Fruit fly (Drosophila melanogaster) whole organism, embryonic: ENCODE results near the gene ClC-a.

ENCODE experiments used
- B-H1 ChIP-seq: fragments of 200-800 bp; sonication (Bioruptor generic); IDR thresholded peaks from 3 replicates; pipeline ENCODE4 v1.3.6; 2022; ENCODE audit warnings: missing biosample characterization, missing genetic modification characterization
- CG10543 ChIP-seq: fragments of 200-800 bp; sonication (Bioruptor generic); optimal IDR thresholded peaks from 3 replicates; lab custom pipeline; 2017; ENCODE audit warnings: missing biosample characterization, mild to moderate bottlenecking, missing genetic modification characterization, moderate library complexity
- CG12155 ChIP-seq: fragments of 200-800 bp; sonication (Bioruptor generic); optimal IDR thresholded peaks from 3 replicates; lab custom pipeline; 2016; ENCODE audit warnings: missing biosample characterization, missing genetic modification characterization
- CG12299 ChIP-seq: fragments of 200-800 bp; sonication (Bioruptor generic); optimal IDR thresholded peaks from 2 replicates; lab custom pipeline; 2018; ENCODE audit warnings: missing biosample characterization, mild to moderate bottlenecking, missing genetic modification characterization
- CG13296 ChIP-seq: fragments of 200-800 bp; sonication (Bioruptor generic); optimal IDR thresholded peaks from 3 replicates; lab custom pipeline; 2018; ENCODE audit warnings: missing biosample characterization, mild to moderate bottlenecking, missing genetic modification characterization
- CG2875 ChIP-seq: fragments of 200-800 bp; sonication (Bioruptor generic); optimal IDR thresholded peaks from 2 replicates; lab custom pipeline; 2017; ENCODE audit warnings: missing biosample characterization, mild to moderate bottlenecking, missing genetic modification characterization, missing genetic modification reagents
- CG30403 ChIP-seq: fragments of 200-800 bp; sonication (Bioruptor generic); optimal IDR thresholded peaks from 3 replicates; lab custom pipeline; 2016; ENCODE audit warnings: missing biosample characterization, missing genetic modification characterization
- CG31365 ChIP-seq: fragments of 200-800 bp; sonication (Bioruptor generic); optimal IDR thresholded peaks from 2 replicates; lab custom pipeline; 2018; ENCODE audit warnings: missing biosample characterization, mild to moderate bottlenecking, missing genetic modification characterization
- CG3407 ChIP-seq: fragments of 200-800 bp; sonication (Bioruptor generic); optimal IDR thresholded peaks from 2 replicates; lab custom pipeline; 2018; ENCODE audit warnings: missing biosample characterization, mild to moderate bottlenecking, missing genetic modification characterization
- CG4424 ChIP-seq: fragments of 200-800 bp; sonication (Bioruptor generic); optimal IDR thresholded peaks from 3 replicates; lab custom pipeline; 2016; ENCODE audit warnings: missing biosample characterization, missing genetic modification characterization
- CG4820 ChIP-seq: fragments of 200-800 bp; sonication (Bioruptor generic); optimal IDR thresholded peaks from 3 replicates; lab custom pipeline; 2016; ENCODE audit warnings: missing biosample characterization, missing genetic modification characterization
- CG6254 ChIP-seq: fragments of 200-800 bp; sonication (Bioruptor generic); optimal IDR thresholded peaks from 3 replicates; lab custom pipeline; 2017; ENCODE audit warnings: mild to moderate bottlenecking, missing biosample characterization, missing genetic modification reagents, missing genetic modification characterization
- CG7987 ChIP-seq: fragments of 200-800 bp; sonication (Bioruptor generic); optimal IDR thresholded peaks from 2 replicates; lab custom pipeline; 2018; ENCODE audit warnings: missing biosample characterization, mild to moderate bottlenecking, missing genetic modification characterization, moderate library complexity
- CG8290 ChIP-seq, 3 experiments: fragments of 200-800 bp; sonication (Bioruptor generic); optimal IDR thresholded peaks; 2 replicates each; lab custom pipeline; 2016 to 2019; ENCODE audit warnings: missing biosample characterization in 3 of 3, missing genetic modification characterization in 3 of 3, mild to moderate bottlenecking in 2 of 3, moderate library complexity in 1 of 3
- CG9727 ChIP-seq: fragments of 200-800 bp; sonication (Bioruptor generic); optimal IDR thresholded peaks from 3 replicates; lab custom pipeline; 2017; ENCODE audit warnings: missing biosample characterization, mild to moderate bottlenecking, missing genetic modification characterization
- Chrac-16 ChIP-seq: fragments of 200-800 bp; sonication (Bioruptor generic); optimal IDR thresholded peaks from 3 replicates; lab custom pipeline; 2016; ENCODE audit warnings: missing biosample characterization, missing genetic modification characterization
- Fer3 ChIP-seq: fragments of 200-800 bp; sonication (Bioruptor generic); optimal IDR thresholded peaks from 2 replicates; lab custom pipeline; 2018; ENCODE audit warnings: missing biosample characterization, mild to moderate bottlenecking, missing genetic modification characterization, moderate library complexity
- PHDP ChIP-seq: fragments of 200-800 bp; sonication (Bioruptor generic); optimal IDR thresholded peaks from 3 replicates; lab custom pipeline; 2018; ENCODE audit warnings: missing biosample characterization, mild to moderate bottlenecking, missing genetic modification characterization, moderate library complexity
- Pdp1 ChIP-seq, 2 experiments: fragments of 200-800 bp; sonication (Bioruptor generic); optimal IDR thresholded peaks; 3 replicates each; lab custom pipeline; 2016; ENCODE audit warnings: missing biosample characterization in 2 of 2, missing genetic modification characterization in 2 of 2, mild to moderate bottlenecking in 1 of 2, moderate library complexity in 1 of 2
- br ChIP-seq: fragments of >200 bp; optimal IDR thresholded peaks from 2 replicates; lab custom pipeline; 2017
- chn ChIP-seq: fragments of 200-800 bp; sonication (Bioruptor generic); optimal IDR thresholded peaks from 2 replicates; lab custom pipeline; 2016; ENCODE audit warnings: missing biosample characterization, missing genetic modification characterization
- crc ChIP-seq: fragments of 200-800 bp; sonication (Bioruptor generic); optimal IDR thresholded peaks from 2 replicates; lab custom pipeline; 2016; ENCODE audit warnings: missing biosample characterization, missing genetic modification characterization
- eyg ChIP-seq: fragments of 200-800 bp; sonication (Bioruptor generic); optimal IDR thresholded peaks from 3 replicates; lab custom pipeline; 2016; ENCODE audit warnings: missing biosample characterization, missing genetic modification characterization
- fd64A ChIP-seq: fragments of 200-800 bp; sonication (Bioruptor generic); optimal IDR thresholded peaks from 3 replicates; lab custom pipeline; 2018; ENCODE audit warnings: missing biosample characterization, mild to moderate bottlenecking, missing genetic modification characterization
- ind ChIP-seq: fragments of 200-800 bp; sonication (Bioruptor generic); optimal IDR thresholded peaks from 3 replicates; lab custom pipeline; 2016; ENCODE audit warnings: missing biosample characterization, missing genetic modification characterization
- kni ChIP-seq: fragments of 200-800 bp; sonication (Bioruptor generic); optimal IDR thresholded peaks from 3 replicates; lab custom pipeline; 2017; ENCODE audit warnings: mild to moderate bottlenecking, missing biosample characterization, missing genetic modification reagents, missing genetic modification characterization
- mld ChIP-seq: fragments of 200-800 bp; sonication (Bioruptor generic); IDR thresholded peaks from 3 replicates; pipeline ENCODE4 v1.3.6; 2022; ENCODE audit warnings: missing biosample characterization, missing genetic modification characterization; ENCODE audit not compliant: partially characterized antibody
- nerfin-2 ChIP-seq: fragments of 200-800 bp; sonication (Bioruptor generic); IDR thresholded peaks from 2 replicates; pipeline ENCODE4 v1.3.6; 2022; ENCODE audit warnings: missing biosample characterization, missing genetic modification characterization; ENCODE audit not compliant: partially characterized antibody
- org-1 ChIP-seq: fragments of 200-800 bp; sonication (Bioruptor generic); optimal IDR thresholded peaks from 2 replicates; lab custom pipeline; 2017; ENCODE audit warnings: missing biosample characterization, missing genetic modification characterization
- pros ChIP-seq: fragments of 200-800 bp; sonication (Bioruptor generic); optimal IDR thresholded peaks from 3 replicates; lab custom pipeline; 2019; ENCODE audit warnings: missing biosample characterization, mild to moderate bottlenecking, missing genetic modification characterization, moderate library complexity
- sc ChIP-seq, 3 experiments: fragments of >200 bp in 2 of 3; fragments of 200-800 bp in 1 of 3; sonication (Bioruptor generic) in 1 of 3; optimal IDR thresholded peaks; 2 replicates in 2 of 3; 3 replicates in 1 of 3; lab custom pipeline; 2017; ENCODE audit warnings: mild to moderate bottlenecking in 1 of 3, missing biosample characterization in 1 of 3, missing genetic modification characterization in 1 of 3, missing genetic modification reagents in 1 of 3
- shn ChIP-seq: fragments of 200-800 bp; sonication (Bioruptor generic); optimal IDR thresholded peaks from 3 replicates; lab custom pipeline; 2016; ENCODE audit warnings: missing biosample characterization, missing genetic modification characterization
- slbo ChIP-seq: fragments of 200-800 bp; sonication (Bioruptor generic); IDR thresholded peaks from 2 replicates; pipeline ENCODE4 v1.3.6; 2022; ENCODE audit warnings: missing biosample characterization, missing genetic modification characterization
- ssp ChIP-seq: fragments of 200-800 bp; sonication (Bioruptor generic); IDR thresholded peaks from 2 replicates; pipeline ENCODE4 v1.3.6; 2022; ENCODE audit warnings: missing biosample characterization, missing genetic modification characterization
- stc ChIP-seq: fragments of 200-800 bp; sonication (Bioruptor generic); IDR thresholded peaks from 2 replicates; pipeline ENCODE4 v1.3.6; 2022; ENCODE audit warnings: missing biosample characterization, missing genetic modification characterization
- wek ChIP-seq: fragments of 200-800 bp; sonication (Bioruptor generic); optimal IDR thresholded peaks from 3 replicates; lab custom pipeline; 2018; ENCODE audit warnings: missing biosample characterization, mild to moderate bottlenecking, missing genetic modification characterization, moderate library complexity
- yki ChIP-seq: fragments of >200 bp; optimal IDR thresholded peaks from 3 replicates; lab custom pipeline; 2018

The ClC-a gene

DNA sequence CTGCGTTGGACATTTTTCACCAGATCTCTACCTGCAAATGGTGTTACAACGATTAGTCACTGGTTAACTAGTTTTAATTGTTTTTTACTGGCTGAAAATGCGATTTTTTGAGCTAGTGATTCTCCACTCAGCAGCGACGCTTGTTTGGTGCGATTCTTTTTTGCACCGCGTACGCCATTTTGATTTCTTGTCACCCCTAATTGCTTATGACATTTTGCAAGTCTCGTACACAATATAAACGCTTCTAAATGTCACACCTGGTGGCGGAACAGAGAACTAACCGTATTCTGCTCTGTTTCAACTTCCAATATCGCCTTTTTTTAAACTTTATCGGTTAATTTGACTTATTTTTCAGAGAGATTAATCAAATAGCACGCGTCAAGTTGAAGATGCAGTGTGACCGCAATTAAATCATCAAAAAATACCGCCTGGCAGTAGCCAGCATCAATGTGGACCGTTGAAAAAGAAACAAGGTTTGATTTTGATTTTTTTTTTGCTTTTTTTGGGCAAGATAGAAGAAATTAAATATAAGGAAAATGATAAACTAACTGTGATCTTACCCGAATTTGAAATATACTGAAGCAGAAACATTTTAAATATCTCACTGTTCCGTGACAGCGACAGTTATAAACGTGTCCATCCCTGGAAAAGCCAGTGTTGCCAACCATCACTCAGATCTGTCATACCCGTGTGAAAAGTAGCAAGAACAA is 6.1 kb upstream of the ClC-a start, which contains the start of the genes COX5A and glo (continued):
- TF ChIP-seq crc = peak; percentile 53
- peak; percentile 73 for TF ChIP-seq eyg
- TF ChIP-seq CG30403 (GFP tag; lab: Kevin White, UChicago) = peak; percentile 89
- no peak for TF ChIP-seq sc (optimal IDR thresholded peaks at IDR 0.05; lab: Kevin White, UChicago)
- TF ChIP-seq sc (GFP tag; optimal IDR thresholded peaks at IDR 0.05; lab: Kevin White, UChicago) = no peak
- peak; percentile 67 for TF ChIP-seq PHDP (tag; lab: Kevin White, UChicago)
- peak; percentile 60; the same call in 2 of the 3 replicates for TF ChIP-seq B-H1 (GFP tag; lab: Robert Waterston, UW)
- TF ChIP-seq org-1 (GFP tag; lab: Kevin White, UChicago) = peak; percentile 9
- TF ChIP-seq stc (GFP tag; lab: Robert Waterston, UW) = no peak; the same call in none of the 2 replicates
- no peak for TF ChIP-seq br (lab: Kevin White, UChicago)
- TF ChIP-seq CG12155 = peak; percentile 76
- TF ChIP-seq Fer3 = peak; percentile 70
- TF ChIP-seq CG9727 = peak; percentile 73
- TF ChIP-seq CG31365 (tag; lab: Kevin White, UChicago) = no peak
- peak; percentile 61 for TF ChIP-seq CG7987
- peak; percentile 65 for TF ChIP-seq CG13296 (GFP tag; lab: Kevin White, UChicago)
- TF ChIP-seq CG4820 (GFP tag; lab: Kevin White, UChicago) = peak; percentile 71
- peak; percentile 70 for TF ChIP-seq CG12299 (tag; lab: Kevin White, UChicago)
- no peak for TF ChIP-seq nerfin-2
- TF ChIP-seq Chrac-16 = peak; percentile 83
- TF ChIP-seq wek (GFP tag; lab: Kevin White, UChicago) = peak; percentile 37
- TF ChIP-seq fd64A (GFP tag; lab: Kevin White, UChicago) = no peak

- TF ChIP-seq yki (lab: Kevin White, UChicago) = no peak
- no peak for TF ChIP-seq CG6254 (GFP tag; lab: Kevin White, UChicago)
- no peak for TF ChIP-seq CG3407 (GFP tag; lab: Kevin White, UChicago)
- TF ChIP-seq CG8290 (GFP tag; optimal IDR thresholded peaks at IDR 0.05; lab: Kevin White, UChicago) = no peak
- TF ChIP-seq CG8290 (tag; optimal IDR thresholded peaks at IDR 0.05; lab: Kevin White, UChicago) = no peak
- no peak for TF ChIP-seq CG4424 (GFP tag; lab: Kevin White, UChicago)
- TF ChIP-seq CG2875 = no peak
- TF ChIP-seq Pdp1 (GFP tag; optimal IDR thresholded peaks at IDR 0.05; lab: Kevin White, UChicago) = no peak
- TF ChIP-seq chn (GFP tag; lab: Kevin White, UChicago) = no peak
- no peak for TF ChIP-seq kni
- TF ChIP-seq slbo (GFP tag; lab: Robert Waterston, UW) = no peak
- no peak for TF ChIP-seq CG10543
- no peak for TF ChIP-seq ssp (GFP tag; lab: Robert Waterston, UW)
- no peak for TF ChIP-seq shn
- no peak for TF ChIP-seq mld (GFP tag; lab: Robert Waterston, UW)
- TF ChIP-seq ind (GFP tag; lab: Kevin White, UChicago) = no peak
- no peak for TF ChIP-seq pros
- TF ChIP-seq, all 482 proteins: peak for 0
Observed at dm6 chr3R:11812479-11812878, 528 bp downstream of the ClC-a start.
